Worm (Caenorhabditis elegans) whole organism, L3 larva: ENCODE results near the gene Y69H2.1.

Experiments used
- ama-1 ChIP-seq: fragments of 150-350 bp; optimal IDR thresholded peaks from 2 replicates; lab custom pipeline; 2018
- mml-1 ChIP-seq: fragments of 150-350 bp; sonication (generic microtip); optimal IDR thresholded peaks from 3 replicates; lab custom pipeline; 2014; ENCODE audit warnings: missing biosample characterization, missing genetic modification characterization
- sea-2 ChIP-seq: fragments of 150-350 bp; sonication (generic microtip); optimal IDR thresholded peaks from 4 replicates; lab custom pipeline; 2014; ENCODE audit warnings: missing biosample characterization, missing genetic modification reagents, missing genetic modification characterization

DNA sequence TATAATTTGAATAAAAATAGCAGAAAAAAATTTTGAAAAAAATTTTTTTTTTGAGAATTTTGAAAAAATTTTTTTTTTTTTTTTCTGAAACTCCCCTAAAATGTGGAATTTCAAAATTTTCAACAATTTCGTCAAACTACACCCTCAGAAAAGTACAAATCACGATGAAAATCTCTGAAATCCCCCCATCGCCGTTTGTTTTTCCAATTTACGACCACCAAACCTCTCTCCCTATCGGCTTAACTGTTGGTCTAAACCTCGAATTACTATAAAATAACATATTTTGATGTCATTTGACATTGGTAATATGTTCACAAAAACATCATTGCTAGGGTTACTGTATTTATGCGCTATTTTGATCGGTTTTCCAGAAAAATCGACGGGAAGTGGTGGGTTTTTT, 47.7 kb upstream of the Y69H2.1 start, which contains the start of gene Y69H2.10:
- TF ChIP-seq mml-1 (tag; lab: Kevin White, UChicago): no peak
- TF ChIP-seq sea-2 (GFP tag; lab: Kevin White, UChicago): no peak
- no peak for TF ChIP-seq ama-1
